Worm (Caenorhabditis elegans) whole organism, L2 larva: ENCODE data around the gene nep-18.
A peak's percentile ranks its signal among the peaks of the same experiment; 100 is the strongest.

ENCODE experiments used
- C34F6.9 ChIP-seq: fragments of 150-350 bp; optimal IDR thresholded peaks from 2 replicates; lab custom pipeline; 2014; ENCODE audit warnings: missing biosample characterization, missing genetic modification characterization
- F13H6.1 ChIP-seq: sonication (generic microtip); optimal IDR thresholded peaks from 2 replicates; lab custom pipeline; 2016; ENCODE audit warnings: missing genetic modification characterization, missing compliant biosample characterization
- R02D3.7 ChIP-seq: fragments of 150-350 bp; optimal IDR thresholded peaks from 2 replicates; lab custom pipeline; 2014; ENCODE audit warnings: missing biosample characterization, missing genetic modification characterization
- Y55F3AM.14 ChIP-seq: fragments of 200-800 bp; sonication (Bioruptor generic); optimal IDR thresholded peaks from 2 replicates; lab custom pipeline; 2018; ENCODE audit warnings: mild to moderate bottlenecking, missing genetic modification characterization, missing compliant biosample characterization
- ZK546.5 ChIP-seq: sonication (generic microtip); optimal IDR thresholded peaks from 2 replicates; lab custom pipeline; 2017; ENCODE audit warnings: missing biosample characterization, missing genetic modification characterization
- alr-1 ChIP-seq: fragments of 150-350 bp; optimal IDR thresholded peaks from 2 replicates; lab custom pipeline; 2014; ENCODE audit warnings: missing biosample characterization, missing genetic modification characterization
- aly-2 ChIP-seq: fragments of 150-350 bp; optimal IDR thresholded peaks from 2 replicates; lab custom pipeline; 2014; ENCODE audit warnings: missing biosample characterization, missing genetic modification characterization
- ama-1 ChIP-seq: fragments of 150-350 bp; optimal IDR thresholded peaks from 2 replicates; lab custom pipeline; 2018; ENCODE audit warnings: inconsistent platforms
- blmp-1 ChIP-seq: sonication (generic microtip); optimal IDR thresholded peaks from 2 replicates; lab custom pipeline; 2017; ENCODE audit warnings: missing genetic modification characterization, mild to moderate bottlenecking, missing compliant biosample characterization, antibody characterized with exemption, moderate library complexity; ENCODE audit not compliant: insufficient read depth
- ceh-16 ChIP-seq: fragments of 150-350 bp; optimal IDR thresholded peaks from 2 replicates; lab custom pipeline; 2014; ENCODE audit warnings: missing biosample characterization, missing genetic modification characterization
- ceh-82 ChIP-seq: fragments of 150-350 bp; optimal IDR thresholded peaks from 2 replicates; lab custom pipeline; 2014; ENCODE audit warnings: missing biosample characterization, missing genetic modification characterization
- crh-2 ChIP-seq: sonication (generic microtip); optimal IDR thresholded peaks from 2 replicates; lab custom pipeline; 2017; ENCODE audit warnings: missing biosample characterization, missing genetic modification characterization
- dmd-4 ChIP-seq: sonication (generic microtip); optimal IDR thresholded peaks from 2 replicates; lab custom pipeline; 2017; ENCODE audit warnings: missing biosample characterization, missing genetic modification characterization
- egl-27 ChIP-seq: sonication (generic microtip); optimal IDR thresholded peaks from 3 replicates; lab custom pipeline; 2017; ENCODE audit warnings: missing biosample characterization, missing genetic modification reagents, missing genetic modification characterization
- elt-1 ChIP-seq: fragments of 150-350 bp; optimal IDR thresholded peaks from 2 replicates; lab custom pipeline; 2014; ENCODE audit warnings: missing biosample characterization, missing genetic modification characterization
- elt-3 ChIP-seq: sonication (generic microtip); optimal IDR thresholded peaks from 2 replicates; lab custom pipeline; 2017; ENCODE audit warnings: missing biosample characterization, missing genetic modification characterization
- fos-1 ChIP-seq: fragments of 150-350 bp; optimal IDR thresholded peaks from 2 replicates; lab custom pipeline; 2014; ENCODE audit warnings: missing biosample characterization, missing genetic modification characterization
- gmeb-1 ChIP-seq: fragments of 150-350 bp; optimal IDR thresholded peaks from 2 replicates; lab custom pipeline; 2014; ENCODE audit warnings: missing biosample characterization, missing genetic modification characterization
- lin-11 ChIP-seq: fragments of 150-350 bp; sonication (generic microtip); optimal IDR thresholded peaks from 2 replicates; lab custom pipeline; 2014; ENCODE audit warnings: missing biosample characterization, missing genetic modification characterization, inconsistent platforms, mixed read lengths
- lin-13 ChIP-seq: fragments of 150-350 bp; optimal IDR thresholded peaks from 2 replicates; lab custom pipeline; 2014; ENCODE audit warnings: missing biosample characterization, missing genetic modification reagents, missing genetic modification characterization
- lin-39 ChIP-seq: fragments of 150-350 bp; optimal IDR thresholded peaks from 2 replicates; lab custom pipeline; 2014; ENCODE audit warnings: missing biosample characterization, missing genetic modification reagents, missing genetic modification characterization
- lsy-2 ChIP-seq, 2 experiments: fragments of 150-350 bp in 1 of 2; sonication (generic microtip) in 1 of 2; optimal IDR thresholded peaks; 2 replicates each; lab custom pipeline; 2014 to 2017; ENCODE audit warnings: missing biosample characterization in 2 of 2, missing genetic modification characterization in 2 of 2
- mab-5 ChIP-seq: fragments of 150-350 bp; optimal IDR thresholded peaks from 2 replicates; lab custom pipeline; 2014; ENCODE audit warnings: missing biosample characterization, missing genetic modification characterization
- mbf-1 ChIP-seq: sonication (generic microtip); optimal IDR thresholded peaks from 2 replicates; lab custom pipeline; 2017; ENCODE audit warnings: missing biosample characterization, missing genetic modification characterization
- mdl-1 ChIP-seq, 2 experiments: fragments of 150-350 bp in 1 of 2; sonication (generic microtip) in 1 of 2; optimal IDR thresholded peaks; 2 replicates each; lab custom pipeline; 2017; ENCODE audit warnings: missing biosample characterization in 2 of 2, missing genetic modification characterization in 2 of 2
- nhr-10 ChIP-seq: sonication (generic microtip); optimal IDR thresholded peaks from 2 replicates; lab custom pipeline; 2017; ENCODE audit warnings: missing biosample characterization, missing genetic modification characterization
- nhr-11 ChIP-seq: fragments of 150-350 bp; optimal IDR thresholded peaks from 2 replicates; lab custom pipeline; 2014; ENCODE audit warnings: missing biosample characterization, missing genetic modification characterization
- nhr-12 ChIP-seq: fragments of 150-350 bp; optimal IDR thresholded peaks from 2 replicates; lab custom pipeline; 2014; ENCODE audit warnings: missing biosample characterization, missing genetic modification characterization
- nhr-129 ChIP-seq: fragments of 150-350 bp; optimal IDR thresholded peaks from 2 replicates; lab custom pipeline; 2014; ENCODE audit warnings: missing biosample characterization, missing genetic modification characterization
- nhr-21 ChIP-seq: fragments of 150-350 bp; optimal IDR thresholded peaks from 2 replicates; lab custom pipeline; 2014; ENCODE audit warnings: missing biosample characterization, missing genetic modification characterization
- nhr-23 ChIP-seq: fragments of 150-350 bp; optimal IDR thresholded peaks from 2 replicates; lab custom pipeline; 2014; ENCODE audit warnings: missing biosample characterization, missing genetic modification reagents, missing genetic modification characterization
- nhr-237 ChIP-seq: fragments of 150-350 bp; optimal IDR thresholded peaks from 2 replicates; lab custom pipeline; 2014; ENCODE audit warnings: missing biosample characterization, missing genetic modification characterization
- nhr-25 ChIP-seq: fragments of 150-350 bp; sonication (generic microtip); optimal IDR thresholded peaks from 3 replicates; lab custom pipeline; 2014; ENCODE audit warnings: missing biosample characterization, missing genetic modification characterization
- nhr-6 ChIP-seq: fragments of 150-350 bp; optimal IDR thresholded peaks from 2 replicates; lab custom pipeline; 2014; ENCODE audit warnings: missing biosample characterization, missing genetic modification characterization
- nhr-77 ChIP-seq: fragments of 150-350 bp; optimal IDR thresholded peaks from 2 replicates; lab custom pipeline; 2014; ENCODE audit warnings: missing biosample characterization, missing genetic modification characterization
- peb-1 ChIP-seq: fragments of 150-350 bp; optimal IDR thresholded peaks from 2 replicates; lab custom pipeline; 2014; ENCODE audit warnings: missing biosample characterization, missing genetic modification characterization
- sem-4 ChIP-seq: fragments of 150-350 bp; optimal IDR thresholded peaks from 2 replicates; lab custom pipeline; 2014; ENCODE audit warnings: missing biosample characterization, missing genetic modification reagents, missing genetic modification characterization
- skn-1 ChIP-seq: sonication (generic microtip); optimal IDR thresholded peaks from 2 replicates; lab custom pipeline; 2017; ENCODE audit warnings: missing biosample characterization, missing genetic modification characterization
- sma-3 ChIP-seq: sonication (generic microtip); optimal IDR thresholded peaks from 2 replicates; lab custom pipeline; 2016; ENCODE audit warnings: missing genetic modification reagents, missing genetic modification characterization, missing compliant biosample characterization
- sma-9 ChIP-seq, 2 experiments: fragments of 150-350 bp in 1 of 2; sonication (generic microtip) in 1 of 2; optimal IDR thresholded peaks; 2 replicates each; lab custom pipeline; 2014 to 2016; ENCODE audit warnings: missing genetic modification characterization in 2 of 2, mild to moderate bottlenecking in 1 of 2, missing biosample characterization in 1 of 2, missing compliant biosample characterization in 1 of 2, missing genetic modification reagents in 1 of 2, moderate library complexity in 1 of 2
- snpc-4 ChIP-seq: fragments of 150-350 bp; optimal IDR thresholded peaks from 2 replicates; lab custom pipeline; 2014; ENCODE audit warnings: missing biosample characterization, missing genetic modification characterization
- unc-39 ChIP-seq: fragments of 150-350 bp; optimal IDR thresholded peaks from 2 replicates; lab custom pipeline; 2014; ENCODE audit warnings: missing biosample characterization, missing genetic modification characterization
- unc-55 ChIP-seq: fragments of 150-350 bp; sonication (generic microtip); optimal IDR thresholded peaks from 3 replicates; lab custom pipeline; 2014; ENCODE audit warnings: missing biosample characterization, missing genetic modification reagents, missing genetic modification characterization
- unc-62 ChIP-seq: fragments of 150-350 bp; optimal IDR thresholded peaks from 2 replicates; lab custom pipeline; 2014; ENCODE audit warnings: missing biosample characterization, missing genetic modification reagents, missing genetic modification characterization
- zag-1 ChIP-seq: fragments of 150-350 bp; optimal IDR thresholded peaks from 2 replicates; lab custom pipeline; 2014; ENCODE audit warnings: missing biosample characterization, missing genetic modification characterization
- ztf-1 ChIP-seq: fragments of 200-800 bp; sonication (Bioruptor generic); conservative IDR thresholded peaks from 2 replicates; pipeline ENCODE4 v1.3.6; 2022; ENCODE audit warnings: missing genetic modification characterization, missing compliant biosample characterization
- ztf-11 ChIP-seq: sonication (generic microtip); optimal IDR thresholded peaks from 2 replicates; lab custom pipeline; 2017; ENCODE audit warnings: missing biosample characterization, missing genetic modification characterization
- ztf-4 ChIP-seq: fragments of 150-350 bp; optimal IDR thresholded peaks from 2 replicates; lab custom pipeline; 2014; ENCODE audit warnings: missing biosample characterization, missing genetic modification characterization

Gene nep-18

DNA sequence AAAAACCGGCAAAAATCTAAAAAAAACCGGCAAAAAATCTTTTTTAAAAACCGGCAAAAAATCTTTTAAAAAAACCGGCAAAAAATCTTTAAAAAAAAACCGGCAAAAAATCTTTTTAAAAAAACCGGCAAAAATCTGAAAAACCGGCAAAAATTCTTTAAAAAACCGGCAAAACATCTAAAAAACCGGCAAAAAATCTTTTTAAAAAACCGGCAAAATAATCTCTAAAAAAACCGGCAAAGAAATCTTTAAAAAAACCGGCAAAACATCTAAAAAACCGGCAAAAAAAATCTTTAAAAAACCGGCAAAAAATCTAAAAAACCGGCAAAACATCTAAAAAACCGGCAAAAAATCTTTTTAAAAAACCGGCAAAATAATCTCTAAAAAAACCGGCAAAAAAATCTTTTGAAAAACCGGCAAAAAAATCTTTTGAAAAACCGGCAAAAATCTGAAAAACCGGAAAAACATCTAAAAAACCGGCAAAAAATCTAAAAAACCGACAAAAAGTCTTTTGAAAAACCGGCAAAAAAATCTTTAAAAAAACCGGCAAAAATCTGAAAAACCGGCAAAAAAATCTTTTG lies 6.6 kb upstream of the nep-18 start:
- peak; percentile 1 to 25 for TF ChIP-seq mdl-1 (tag; optimal IDR thresholded peaks at IDR 0.05; lab: Kevin White, UChicago)
- TF ChIP-seq, all 48 proteins: peak for 1; not testable (repeated sequence) for 47

DNA sequence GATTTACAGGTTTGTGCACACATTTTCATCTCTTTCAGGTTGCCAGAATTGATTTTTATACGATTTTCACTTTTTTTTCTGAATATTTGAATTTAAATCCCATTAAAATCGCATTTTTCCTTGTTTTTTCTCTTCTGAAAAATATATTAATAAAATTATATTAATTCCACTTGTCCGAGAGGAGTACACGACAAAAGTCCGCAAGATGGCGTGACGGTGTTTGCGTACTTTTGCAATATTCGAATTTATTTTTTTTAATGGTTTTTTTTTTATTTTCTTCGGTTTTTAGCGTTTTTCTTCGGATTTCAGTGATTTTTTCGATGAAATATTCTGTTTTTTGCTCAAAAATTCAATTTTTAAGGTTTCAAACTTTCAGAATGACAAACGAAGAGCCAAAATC lies 1.0 kb upstream of the nep-18 start, which contains the start of gene usp-39:
Gene usp-39 (plus strand): TSS at position 377 of the 400 bp plus-strand sequence.
- no peak for TF ChIP-seq aly-2
- TF ChIP-seq unc-62 (GFP tag; lab: Kevin White, UChicago), result no peak
- TF ChIP-seq elt-1 (tag; lab: Kevin White, UChicago), result no peak
- TF ChIP-seq Y55F3AM.14 (GFP tag; lab: Kevin White, UChicago), result no peak
- no peak for TF ChIP-seq sma-3 (GFP tag; lab: Kevin White, UChicago)
- TF ChIP-seq alr-1 (tag; lab: Kevin White, UChicago), result no peak
- TF ChIP-seq blmp-1 (tag; lab: Kevin White, UChicago), result peak; percentile 8
- TF ChIP-seq snpc-4 (tag; lab: Kevin White, UChicago), result peak; percentile 65
- no peak for TF ChIP-seq nhr-11 (tag; lab: Kevin White, UChicago)
- TF ChIP-seq nhr-21, result peak; percentile 38
- TF ChIP-seq nhr-77, result peak; percentile 13
- peak; percentile 6 for TF ChIP-seq R02D3.7 (tag; lab: Kevin White, UChicago)
- TF ChIP-seq C34F6.9, result peak; percentile 90
- TF ChIP-seq egl-27, result peak; percentile 32
- TF ChIP-seq ceh-16 (tag; lab: Kevin White, UChicago), result peak; percentile 4
- peak; percentile 88 for TF ChIP-seq lin-13 (GFP tag; lab: Kevin White, UChicago)
- no peak for TF ChIP-seq ceh-82 (tag; lab: Kevin White, UChicago)
- peak; percentile 67 for TF ChIP-seq nhr-10 (tag; lab: Kevin White, UChicago)
- no peak for TF ChIP-seq unc-39 (tag; lab: Kevin White, UChicago)
- peak; percentile 82 for TF ChIP-seq crh-2 (tag; lab: Kevin White, UChicago)
- no peak for TF ChIP-seq skn-1 (tag; lab: Kevin White, UChicago)
- TF ChIP-seq sma-9 (GFP tag; optimal IDR thresholded peaks at IDR 0.05; lab: Kevin White, UChicago), result no peak
- TF ChIP-seq sma-9 (tag; optimal IDR thresholded peaks at IDR 0.05; lab: Kevin White, UChicago), result no peak
- peak; percentile 33 for TF ChIP-seq nhr-6
- peak in 1 of 2 experiments; percentile 28 for TF ChIP-seq mdl-1 (tag; optimal IDR thresholded peaks at IDR 0.05; lab: Kevin White, UChicago)
- TF ChIP-seq zag-1 (tag; lab: Kevin White, UChicago), result peak; percentile 13
- TF ChIP-seq elt-3, result no peak
- no peak for TF ChIP-seq lin-39 (tag; lab: Kevin White, UChicago)
- TF ChIP-seq nhr-129 (tag; lab: Kevin White, UChicago), result no peak
- TF ChIP-seq nhr-23 (tag; lab: Kevin White, UChicago), result no peak
- no peak for TF ChIP-seq F13H6.1 (tag; lab: Kevin White, UChicago)
- TF ChIP-seq mab-5 (tag; lab: Kevin White, UChicago), result peak; percentile 65
- no peak for TF ChIP-seq ztf-1 (GFP tag; lab: Robert Waterston, UW)
- TF ChIP-seq sem-4 (tag; lab: Kevin White, UChicago), result peak; percentile 85
- peak; percentile 9 for TF ChIP-seq nhr-237 (tag; lab: Kevin White, UChicago)
- no peak for TF ChIP-seq ztf-11 (tag; lab: Kevin White, UChicago)
- no peak for TF ChIP-seq peb-1 (tag; lab: Kevin White, UChicago)
- peak; percentile 30 for TF ChIP-seq ZK546.5 (tag; lab: Kevin White, UChicago)
- peak; percentile 41 for TF ChIP-seq nhr-12 (tag; lab: Kevin White, UChicago)
- no peak for TF ChIP-seq dmd-4 (tag; lab: Kevin White, UChicago)
- no peak for TF ChIP-seq mbf-1 (tag; lab: Kevin White, UChicago)
- no peak for TF ChIP-seq ama-1 (lab: Kevin White, UChicago)
- peak; percentile 17 for TF ChIP-seq ztf-4 (tag; lab: Kevin White, UChicago)
- TF ChIP-seq unc-55, result peak; percentile 94
- TF ChIP-seq lsy-2 (tag; optimal IDR thresholded peaks at IDR 0.05; lab: Kevin White, UChicago), result peak; percentile 84 to 93
- TF ChIP-seq lin-11 (tag; lab: Kevin White, UChicago), result no peak
- peak; percentile 81 for TF ChIP-seq nhr-25 (tag; lab: Kevin White, UChicago)
- TF ChIP-seq gmeb-1 (tag; lab: Kevin White, UChicago), result peak; percentile 88
- peak; percentile 60 for TF ChIP-seq fos-1
- TF ChIP-seq, all 48 proteins: peak for 25
